Fruit fly (Drosophila melanogaster): ENCODE data around the gene CG8003.

The CG8003 gene

dm6 chr3L:10680728-10681306 is 19.5 kb downstream of the CG8003 start (continued):
- TF ChIP-seq hb (GFP tag; IDR thresholded peaks at IDR 0.05; ENCODE audit: partially characterized antibody) (no peak), pros (GFP tag; optimal IDR thresholded peaks at IDR 0.05) (peak; percentile 96), Meics (GFP tag; optimal IDR thresholded peaks at IDR 0.05) (peak; percentile 16), ab (GFP tag; optimal IDR thresholded peaks at IDR 0.05) (no peak), CG7372 (GFP tag; IDR thresholded peaks at IDR 0.05) (no peak), CG4328 (GFP tag; optimal IDR thresholded peaks at IDR 0.05) (no peak), bcd (GFP tag; optimal IDR thresholded peaks at IDR 0.05) (no peak), yki (optimal IDR thresholded peaks at IDR 0.05) (peak; percentile 19), cato (GFP tag; optimal IDR thresholded peaks at IDR 0.05; ENCODE audit: borderline replicate concordance) (no peak), abd-A (tag; optimal IDR thresholded peaks at IDR 0.05) (peak; percentile 41), zfh2 (GFP tag; optimal IDR thresholded peaks at IDR 0.05) (no peak), Stat92E (GFP tag; optimal IDR thresholded peaks at IDR 0.05) (no peak), Adf1 (GFP tag; IDR thresholded peaks at IDR 0.05) (no peak; the same call in 1 of the 2 replicates), lmd (GFP tag; IDR thresholded peaks at IDR 0.05) (no peak), Atf6 (GFP tag; IDR thresholded peaks at IDR 0.05) (0 out of 2 replicates have a peak, but pooled peaks have one; percentile 35), tup (GFP tag; optimal IDR thresholded peaks at IDR 0.05) (no peak), nerfin-2 (GFP tag; IDR thresholded peaks at IDR 0.05; ENCODE audit: partially characterized antibody) (no peak), CG11456 (GFP tag; IDR thresholded peaks at IDR 0.05) (no peak; the same call in 2 of the 3 replicates), CG9727 (GFP tag; optimal IDR thresholded peaks at IDR 0.05) (no peak), ara (GFP tag; IDR thresholded peaks at IDR 0.05) (0 out of 2 replicates have a peak, but pooled peaks have one; percentile 32), Sry-β (GFP tag; optimal IDR thresholded peaks at IDR 0.05) (no peak), CG12769 (tag; optimal IDR thresholded peaks at IDR 0.05) (peak; percentile 28), CG4404 (GFP tag; IDR thresholded peaks at IDR 0.05) (no peak), dysf (GFP tag; IDR thresholded peaks at IDR 0.05) (no peak), Hey (tag; optimal IDR thresholded peaks at IDR 0.05) (peak; percentile 7), CG4617 (GFP tag; optimal IDR thresholded peaks at IDR 0.05; ENCODE audit: borderline replicate concordance) (no peak), CG14710 (tag; optimal IDR thresholded peaks at IDR 0.05) (no peak), CG10366 (GFP tag; IDR thresholded peaks at IDR 0.05) (0 out of 2 replicates have a peak, but pooled peaks have one; percentile 9), ro (GFP tag; IDR thresholded peaks at IDR 0.05) (no peak), nom (GFP tag; optimal IDR thresholded peaks at IDR 0.05) (peak; percentile 12), CG31224 (GFP tag; IDR thresholded peaks at IDR 0.05) (no peak), HmgZ (tag; optimal IDR thresholded peaks at IDR 0.05) (no peak), pan (optimal IDR thresholded peaks at IDR 0.05) (no peak), pan (GFP tag; optimal IDR thresholded peaks at IDR 0.05 in 1 of 2, IDR thresholded peaks at IDR 0.05 in 1 of 2) (peak in 1 of 2 experiments; percentile 15), CG17802 (tag; optimal IDR thresholded peaks at IDR 0.05) (no peak), CG17385 (GFP tag; optimal IDR thresholded peaks at IDR 0.05) (no peak), ems (GFP tag; optimal IDR thresholded peaks at IDR 0.05) (no peak), D19A (tag; optimal IDR thresholded peaks at IDR 0.05) (no peak), CG10959 (GFP tag; IDR thresholded peaks at IDR 0.05) (no peak), PHDP (tag; optimal IDR thresholded peaks at IDR 0.05) (no peak), danr (GFP tag; IDR thresholded peaks at IDR 0.05) (no peak)

- peak; percentile 13 for TF ChIP-seq Deaf1 (tag; optimal IDR thresholded peaks at IDR 0.05)
- TF ChIP-seq CG4360 (GFP tag; IDR thresholded peaks at IDR 0.05), result peak; percentile 99
- TF ChIP-seq hbn (GFP tag; IDR thresholded peaks at IDR 0.05; ENCODE audit: partially characterized antibody), result peak; percentile 30; the same call in 1 of the 2 replicates
- peak; percentile 67 for TF ChIP-seq Aef1 (GFP tag; IDR thresholded peaks at IDR 0.05)
- peak; percentile 20 for TF ChIP-seq cg (GFP tag; optimal IDR thresholded peaks at IDR 0.05)
- TF ChIP-seq Camta (GFP tag; optimal IDR thresholded peaks at IDR 0.05), result no peak
- TF ChIP-seq CG32532 (GFP tag; IDR thresholded peaks at IDR 0.05), result peak; percentile 76; the same call in 1 of the 2 replicates
- TF ChIP-seq dmrt99B (tag; optimal IDR thresholded peaks at IDR 0.05), result no peak
- peak; percentile 50 for TF ChIP-seq Rfx (GFP tag; IDR thresholded peaks at IDR 0.05)
- TF ChIP-seq Tbp (GFP tag; optimal IDR thresholded peaks at IDR 0.05), result no peak
- TF ChIP-seq CG18476 (GFP tag; optimal IDR thresholded peaks at IDR 0.05), result no peak
- TF ChIP-seq CG16779 (GFP tag; IDR thresholded peaks at IDR 0.05), result 0 out of 2 replicates have a peak, but pooled peaks have one; percentile 56
Observed at dm6 chr3L:10681814-10682213, 20.5 kb downstream of the CG8003 start.

All from whole organism, embryonic.